Worm (Caenorhabditis elegans): ENCODE results near the gene aat-6.

- no peak for TF ChIP-seq bed-2 (GFP tag; IDR thresholded peaks at IDR 0.05)
- no peak for TF ChIP-seq hrde-1 (tag; optimal IDR thresholded peaks at IDR 0.05; ENCODE audit: borderline replicate concordance)
- TF ChIP-seq ceh-100 (GFP tag; IDR thresholded peaks at IDR 0.05) = no peak
- TF ChIP-seq ama-1 (optimal IDR thresholded peaks at IDR 0.05) = no peak
- TF ChIP-seq ama-1 (GFP tag; optimal IDR thresholded peaks at IDR 0.05) = no peak
- TF ChIP-seq dox-1 (GFP tag; IDR thresholded peaks at IDR 0.05) = no peak
Observed at ce11 chrV:11488288-11488687, 17.8 kb upstream of the aat-6 start.

Data from whole organism, young adult.